Fruit fly (Drosophila melanogaster) whole organism, embryonic: ENCODE results near the gene Rab8.

Experiments used
- Abd-B ChIP-seq: fragments of 200-800 bp; sonication (Bioruptor generic); optimal IDR thresholded peaks from 2 replicates; lab custom pipeline; 2018; ENCODE audit warnings: missing biosample characterization, mild to moderate bottlenecking, missing genetic modification characterization, moderate library complexity
- B-H1 ChIP-seq: fragments of 200-800 bp; sonication (Bioruptor generic); IDR thresholded peaks from 3 replicates; pipeline ENCODE4 v1.3.6; 2022; ENCODE audit warnings: missing biosample characterization, missing genetic modification characterization
- CG10979 ChIP-seq: fragments of 200-800 bp; sonication (Bioruptor generic); optimal IDR thresholded peaks from 2 replicates; lab custom pipeline; 2018; ENCODE audit warnings: missing biosample characterization, mild to moderate bottlenecking, missing genetic modification characterization, moderate library complexity
- CG14014 ChIP-seq: fragments of 200-800 bp; sonication (Bioruptor generic); IDR thresholded peaks from 2 replicates; pipeline ENCODE4 v1.3.6; 2022; ENCODE audit warnings: missing biosample characterization, missing genetic modification characterization
- CG15479 ChIP-seq: fragments of 200-800 bp; sonication (Bioruptor generic); optimal IDR thresholded peaks from 3 replicates; lab custom pipeline; 2019; ENCODE audit warnings: missing biosample characterization, mild to moderate bottlenecking, missing genetic modification characterization, moderate library complexity
- CG18764 ChIP-seq: fragments of 200-800 bp; sonication (Bioruptor generic); optimal IDR thresholded peaks from 3 replicates; lab custom pipeline; 2016; ENCODE audit warnings: missing biosample characterization, missing genetic modification characterization
- CG3065 ChIP-seq: fragments of 200-800 bp; sonication (Bioruptor generic); optimal IDR thresholded peaks from 2 replicates; lab custom pipeline; 2016; ENCODE audit warnings: missing biosample characterization, missing genetic modification characterization
- CG32767 ChIP-seq: fragments of 200-800 bp; sonication (Bioruptor generic); IDR thresholded peaks from 2 replicates; pipeline ENCODE4 v1.3.6; 2022; ENCODE audit warnings: missing biosample characterization, missing genetic modification characterization
- CG3407 ChIP-seq: fragments of 200-800 bp; sonication (Bioruptor generic); optimal IDR thresholded peaks from 2 replicates; lab custom pipeline; 2018; ENCODE audit warnings: missing biosample characterization, mild to moderate bottlenecking, missing genetic modification characterization
- CG4617 ChIP-seq: fragments of 200-800 bp; sonication (Bioruptor generic); optimal IDR thresholded peaks from 3 replicates; lab custom pipeline; 2016; ENCODE audit warnings: missing biosample characterization, missing genetic modification characterization, borderline replicate concordance
- CG6791 ChIP-seq: fragments of 200-800 bp; sonication (Bioruptor generic); IDR thresholded peaks from 3 replicates; pipeline ENCODE4 v1.3.6; 2022; ENCODE audit warnings: missing biosample characterization, missing genetic modification characterization; ENCODE audit not compliant: partially characterized antibody
- CG6813 ChIP-seq: fragments of 200-800 bp; sonication (Bioruptor generic); optimal IDR thresholded peaks from 2 replicates; lab custom pipeline; 2017; ENCODE audit warnings: missing biosample characterization, missing genetic modification characterization, mild to moderate bottlenecking, moderate library complexity, missing genetic modification reagents
- CG7987 ChIP-seq: fragments of 200-800 bp; sonication (Bioruptor generic); optimal IDR thresholded peaks from 2 replicates; lab custom pipeline; 2018; ENCODE audit warnings: missing biosample characterization, mild to moderate bottlenecking, missing genetic modification characterization, moderate library complexity
- CG8359 ChIP-seq: fragments of 200-800 bp; sonication (Bioruptor generic); optimal IDR thresholded peaks from 2 replicates; lab custom pipeline; 2017; ENCODE audit warnings: missing biosample characterization, mild to moderate bottlenecking, missing genetic modification characterization, borderline replicate concordance
- CG8388 ChIP-seq: fragments of 200-800 bp; sonication (Bioruptor generic); optimal IDR thresholded peaks from 2 replicates; lab custom pipeline; 2019; ENCODE audit warnings: missing biosample characterization, mild to moderate bottlenecking, missing genetic modification characterization, moderate library complexity
- CG9609 ChIP-seq: fragments of 200-800 bp; sonication (Bioruptor generic); optimal IDR thresholded peaks from 3 replicates; lab custom pipeline; 2016; ENCODE audit warnings: missing biosample characterization, missing genetic modification characterization
- CG9817 ChIP-seq: fragments of 200-800 bp; sonication (Bioruptor generic); optimal IDR thresholded peaks from 2 replicates; lab custom pipeline; 2018; ENCODE audit warnings: missing biosample characterization, mild to moderate bottlenecking, missing genetic modification characterization, moderate library complexity
- Dad ChIP-seq: fragments of 200-800 bp; sonication (Bioruptor generic); optimal IDR thresholded peaks from 3 replicates; lab custom pipeline; 2016; ENCODE audit warnings: missing biosample characterization, missing genetic modification characterization
- Dfd ChIP-seq, 2 experiments: fragments of >200 bp; optimal IDR thresholded peaks; 2 replicates each; lab custom pipeline; 2017; ENCODE audit warnings: missing biosample characterization in 2 of 2, missing genetic modification characterization in 2 of 2
- Doc3 ChIP-seq: fragments of 200-800 bp; sonication (Bioruptor generic); IDR thresholded peaks from 3 replicates; pipeline ENCODE4 v1.3.6; 2022; ENCODE audit warnings: missing biosample characterization, missing genetic modification characterization; ENCODE audit not compliant: partially characterized antibody
- Dp ChIP-seq: fragments of 200-800 bp; sonication (Bioruptor generic); optimal IDR thresholded peaks from 2 replicates; lab custom pipeline; 2018; ENCODE audit warnings: missing biosample characterization, mild to moderate bottlenecking, missing genetic modification characterization, moderate library complexity
- E2f2 ChIP-seq: fragments of 200-800 bp; sonication (Bioruptor generic); IDR thresholded peaks from 2 replicates; pipeline ENCODE4 v1.3.6; 2022; ENCODE audit warnings: missing biosample characterization, missing genetic modification characterization
- Eip74EF ChIP-seq, 2 experiments: fragments of 200-800 bp in 1 of 2; fragments of >200 bp in 1 of 2; sonication (Bioruptor generic) in 1 of 2; optimal IDR thresholded peaks; 2 replicates each; lab custom pipeline; 2017 to 2019; ENCODE audit warnings: missing biosample characterization in 2 of 2, missing genetic modification characterization in 2 of 2, mild to moderate bottlenecking in 1 of 2, moderate library complexity in 1 of 2
- Fer2 ChIP-seq: fragments of 200-800 bp; sonication (Bioruptor generic); optimal IDR thresholded peaks from 2 replicates; lab custom pipeline; 2018; ENCODE audit warnings: missing biosample characterization, mild to moderate bottlenecking, missing genetic modification characterization, moderate library complexity
- HHEX ChIP-seq: fragments of 200-800 bp; sonication (Bioruptor generic); optimal IDR thresholded peaks from 3 replicates; lab custom pipeline; 2017; ENCODE audit warnings: missing biosample characterization, mild to moderate bottlenecking, missing genetic modification characterization, missing genetic modification reagents
- Hmx ChIP-seq: fragments of 200-800 bp; sonication (Bioruptor generic); optimal IDR thresholded peaks from 2 replicates; lab custom pipeline; 2016; ENCODE audit warnings: missing biosample characterization, missing genetic modification characterization
- MTF-1 ChIP-seq: fragments of 200-800 bp; sonication (Bioruptor generic); optimal IDR thresholded peaks from 2 replicates; lab custom pipeline; 2018; ENCODE audit warnings: missing biosample characterization, mild to moderate bottlenecking, missing genetic modification characterization, borderline replicate concordance
- NC2β ChIP-seq: fragments of 200-800 bp; sonication (Bioruptor generic); optimal IDR thresholded peaks from 2 replicates; lab custom pipeline; 2016; ENCODE audit warnings: missing biosample characterization, missing genetic modification characterization
- NFAT ChIP-seq: fragments of 200-800 bp; sonication (Bioruptor generic); IDR thresholded peaks from 2 replicates; pipeline ENCODE4 v1.3.6; 2022; ENCODE audit warnings: missing biosample characterization, missing genetic modification characterization
- Neu2 ChIP-seq: fragments of 200-800 bp; sonication (Bioruptor generic); optimal IDR thresholded peaks from 3 replicates; lab custom pipeline; 2016; ENCODE audit warnings: missing biosample characterization, missing genetic modification characterization, borderline replicate concordance
- NfI ChIP-seq: fragments of 200-800 bp; sonication (Bioruptor generic); optimal IDR thresholded peaks from 3 replicates; lab custom pipeline; 2018; ENCODE audit warnings: missing biosample characterization, mild to moderate bottlenecking, missing genetic modification characterization, moderate library complexity
- Poxn ChIP-seq: fragments of 200-800 bp; sonication (Bioruptor generic); IDR thresholded peaks from 2 replicates; pipeline ENCODE4 v1.3.6; 2022; ENCODE audit warnings: missing biosample characterization, missing genetic modification characterization
- Rx ChIP-seq: fragments of 200-800 bp; sonication (Bioruptor generic); IDR thresholded peaks from 2 replicates; pipeline ENCODE4 v1.3.6; 2022; ENCODE audit warnings: missing biosample characterization, missing genetic modification characterization
- Scr ChIP-seq: fragments of 200-800 bp; sonication (Bioruptor generic); IDR thresholded peaks from 2 replicates; pipeline ENCODE4 v1.3.6; 2022; ENCODE audit warnings: missing biosample characterization, missing genetic modification characterization; ENCODE audit not compliant: partially characterized antibody
- Sin3A ChIP-seq: fragments of >200 bp; optimal IDR thresholded peaks from 2 replicates; lab custom pipeline; 2018
- ems ChIP-seq: fragments of 200-800 bp; sonication (Bioruptor generic); optimal IDR thresholded peaks from 3 replicates; lab custom pipeline; 2016; ENCODE audit warnings: missing biosample characterization, missing genetic modification characterization
- fd96Cb ChIP-seq: fragments of 200-800 bp; sonication (Bioruptor generic); optimal IDR thresholded peaks from 2 replicates; lab custom pipeline; 2018; ENCODE audit warnings: missing biosample characterization, mild to moderate bottlenecking, missing genetic modification characterization, moderate library complexity
- gcm2 ChIP-seq: fragments of 200-800 bp; sonication (Bioruptor generic); optimal IDR thresholded peaks from 2 replicates; lab custom pipeline; 2016; ENCODE audit warnings: missing biosample characterization, missing genetic modification characterization
- hbn ChIP-seq: fragments of 200-800 bp; sonication (Bioruptor generic); IDR thresholded peaks from 2 replicates; pipeline ENCODE4 v1.3.6; 2022; ENCODE audit warnings: missing biosample characterization, missing genetic modification characterization; ENCODE audit not compliant: partially characterized antibody
- hth ChIP-seq: fragments of >200 bp; optimal IDR thresholded peaks from 2 replicates; lab custom pipeline; 2017; ENCODE audit warnings: inconsistent platforms
- jumu ChIP-seq: fragments of 200-800 bp; sonication (Bioruptor generic); optimal IDR thresholded peaks from 3 replicates; lab custom pipeline; 2016; ENCODE audit warnings: missing biosample characterization, missing genetic modification characterization
- kah ChIP-seq: fragments of 200-800 bp; sonication (Bioruptor generic); optimal IDR thresholded peaks from 2 replicates; lab custom pipeline; 2018; ENCODE audit warnings: missing biosample characterization, mild to moderate bottlenecking, missing genetic modification characterization
- mirr ChIP-seq: fragments of 200-800 bp; sonication (Bioruptor generic); optimal IDR thresholded peaks from 3 replicates; lab custom pipeline; 2018; ENCODE audit warnings: missing biosample characterization, mild to moderate bottlenecking, missing genetic modification characterization
- nmo ChIP-seq: fragments of 200-800 bp; sonication (Bioruptor generic); optimal IDR thresholded peaks from 2 replicates; lab custom pipeline; 2018; ENCODE audit warnings: missing biosample characterization, mild to moderate bottlenecking, missing genetic modification characterization, moderate library complexity
- phol ChIP-seq: fragments of 200-800 bp; sonication (Bioruptor generic); optimal IDR thresholded peaks from 3 replicates; lab custom pipeline; 2018; ENCODE audit warnings: missing biosample characterization, mild to moderate bottlenecking, missing genetic modification characterization, moderate library complexity
- pita ChIP-seq: fragments of 200-800 bp; sonication (Bioruptor generic); optimal IDR thresholded peaks from 2 replicates; lab custom pipeline; 2017; ENCODE audit warnings: missing biosample characterization, mild to moderate bottlenecking, missing genetic modification characterization
- rib ChIP-seq: fragments of 200-800 bp; sonication (Bioruptor generic); IDR thresholded peaks from 2 replicates; pipeline ENCODE4 v1.3.6; 2022; ENCODE audit warnings: missing biosample characterization, missing genetic modification characterization
- salm ChIP-seq: fragments of 200-800 bp; sonication (Bioruptor generic); optimal IDR thresholded peaks from 2 replicates; lab custom pipeline; 2018; ENCODE audit warnings: missing biosample characterization, mild to moderate bottlenecking, missing genetic modification characterization
- sc ChIP-seq, 3 experiments: fragments of >200 bp in 2 of 3; fragments of 200-800 bp in 1 of 3; sonication (Bioruptor generic) in 1 of 3; optimal IDR thresholded peaks; 2 replicates in 2 of 3; 3 replicates in 1 of 3; lab custom pipeline; 2017; ENCODE audit warnings: mild to moderate bottlenecking in 1 of 3, missing biosample characterization in 1 of 3, missing genetic modification characterization in 1 of 3, missing genetic modification reagents in 1 of 3
- trem ChIP-seq: fragments of 200-800 bp; optimal IDR thresholded peaks from 3 replicates; lab custom pipeline; 2019; ENCODE audit warnings: missing biosample characterization, mild to moderate bottlenecking, missing genetic modification characterization, moderate library complexity

The Rab8 gene

DNA sequence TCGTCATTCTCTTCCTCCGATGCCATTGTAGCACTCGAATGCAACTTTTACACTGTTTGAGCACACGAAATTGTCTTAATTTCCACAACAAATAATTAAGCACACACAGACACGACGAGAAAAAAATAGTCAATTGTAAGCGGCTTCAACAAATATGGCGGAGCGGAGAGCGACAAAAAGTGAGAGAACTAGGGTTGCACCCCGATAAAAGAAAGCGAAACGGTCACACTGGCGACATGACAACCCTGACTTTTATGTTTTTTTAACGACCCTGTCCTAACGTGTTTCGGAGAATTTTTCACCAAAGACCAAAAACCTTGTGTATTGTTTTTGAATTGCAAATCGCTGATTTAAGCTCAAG, 39.2 kb upstream of the Rab8 start, which contains the start of the genes Mi-2 and Prp3 (continued):
- TF ChIP-seq jumu (GFP tag; lab: Kevin White, UChicago) (peak; percentile 27), NfI (no peak), Poxn (GFP tag; lab: Robert Waterston, UW) (no peak), Neu2 (GFP tag; lab: Kevin White, UChicago) (no peak), Abd-B (peak; percentile 76), phol (tag; lab: Kevin White, UChicago) (peak; percentile 99), CG9609 (GFP tag; lab: Kevin White, UChicago) (no peak), mirr (no peak), Scr (GFP tag; lab: Robert Waterston, UW) (peak; percentile 14; the same call in 1 of the 2 replicates), NFAT (0 out of 2 replicates have a peak, but pooled peaks have one; percentile 20), Rx (no peak), CG15479 (GFP tag; lab: Kevin White, UChicago) (no peak), Hmx (GFP tag; lab: Kevin White, UChicago) (no peak), CG4617 (GFP tag; lab: Kevin White, UChicago) (peak; percentile 95), Eip74EF (GFP tag; optimal IDR thresholded peaks at IDR 0.05; lab: Kevin White, UChicago) (no peak), CG3407 (peak; percentile 3), B-H1 (GFP tag; lab: Robert Waterston, UW) (no peak), ems (no peak), CG8388 (GFP tag; lab: Kevin White, UChicago) (no peak), kah (GFP tag; lab: Kevin White, UChicago) (peak; percentile 20), salm (tag; lab: Kevin White, UChicago) (no peak), hbn (no peak), CG18764 (GFP tag; lab: Kevin White, UChicago) (no peak), trem (tag; lab: Kevin White, UChicago) (peak; percentile 51), CG8359 (GFP tag; lab: Kevin White, UChicago) (no peak), CG6813 (GFP tag; lab: Kevin White, UChicago) (no peak), CG7987 (GFP tag; lab: Kevin White, UChicago) (no peak), rib (GFP tag; lab: Robert Waterston, UW) (no peak), Dfd (GFP tag; optimal IDR thresholded peaks at IDR 0.05; lab: Kevin White, UChicago) (no peak), Dp (peak; percentile 47), NC2β (peak; percentile 52), sc (optimal IDR thresholded peaks at IDR 0.05; lab: Kevin White, UChicago) (no peak), sc (GFP tag; optimal IDR thresholded peaks at IDR 0.05; lab: Kevin White, UChicago) (no peak), E2f2 (peak; percentile 62), CG6791 (peak; percentile 54; the same call in 2 of the 3 replicates), CG3065 (GFP tag; lab: Kevin White, UChicago) (no peak), CG9817 (no peak), CG32767 (GFP tag; lab: Robert Waterston, UW) (no peak), gcm2 (GFP tag; lab: Kevin White, UChicago) (no peak), Sin3A (lab: Kevin White, UChicago) (peak; percentile 64), MTF-1 (GFP tag; lab: Kevin White, UChicago) (no peak), HHEX (GFP tag; lab: Kevin White, UChicago) (no peak), pita (GFP tag; lab: Kevin White, UChicago) (no peak), CG10979 (tag; lab: Kevin White, UChicago) (no peak), fd96Cb (no peak), nmo (GFP tag; lab: Kevin White, UChicago) (peak; percentile 21), hth (lab: Kevin White, UChicago) (no peak), Doc3 (GFP tag; lab: Robert Waterston, UW) (no peak), Dad (GFP tag; lab: Kevin White, UChicago) (no peak), CG14014 (GFP tag; lab: Robert Waterston, UW) (no peak), Fer2 (tag; lab: Kevin White, UChicago) (no peak)
